Worm (Caenorhabditis elegans) whole organism, late embryonic: ENCODE results near the gene spp-12.

Source experiments
- C08G9.2 ChIP-seq: sonication (generic microtip); optimal IDR thresholded peaks from 2 replicates; lab custom pipeline; 2016; ENCODE audit warnings: mild to moderate bottlenecking, missing genetic modification characterization, moderate library complexity, missing compliant biosample characterization
- C38D4.7 ChIP-seq: fragments of 200-800 bp; sonication (Bioruptor generic); optimal IDR thresholded peaks from 2 replicates; lab custom pipeline; 2018; ENCODE audit warnings: mild to moderate bottlenecking, missing genetic modification characterization, moderate library complexity, missing compliant biosample characterization
- F13H6.1 ChIP-seq: sonication (generic microtip); optimal IDR thresholded peaks from 2 replicates; lab custom pipeline; 2016; ENCODE audit warnings: missing genetic modification characterization, missing compliant biosample characterization
- ama-1 ChIP-seq: fragments of 150-350 bp; optimal IDR thresholded peaks from 2 replicates; lab custom pipeline; 2014
- ceh-14 ChIP-seq: sonication (generic microtip); optimal IDR thresholded peaks from 2 replicates; lab custom pipeline; 2016; ENCODE audit warnings: missing genotype, missing genetic modification characterization, missing compliant biosample characterization
- ceh-2 ChIP-seq: sonication (generic microtip); optimal IDR thresholded peaks from 2 replicates; lab custom pipeline; 2016; ENCODE audit warnings: missing genotype, missing genetic modification characterization, missing compliant biosample characterization
- ceh-30 ChIP-seq: fragments of 150-350 bp; optimal IDR thresholded peaks from 2 replicates; lab custom pipeline; 2014; ENCODE audit warnings: missing biosample characterization, missing genetic modification characterization
- ceh-34 ChIP-seq: sonication (generic microtip); optimal IDR thresholded peaks from 2 replicates; lab custom pipeline; 2016; ENCODE audit warnings: mild to moderate bottlenecking, missing genetic modification characterization, missing compliant biosample characterization
- ceh-45 ChIP-seq: fragments of 200-800 bp; sonication (Bioruptor generic); IDR thresholded peaks from 2 replicates; pipeline ENCODE4 v1.3.6; 2022; ENCODE audit warnings: missing genetic modification reagents, missing genetic modification characterization, missing compliant biosample characterization
- dve-1 ChIP-seq: sonication (generic microtip); optimal IDR thresholded peaks from 2 replicates; lab custom pipeline; 2017; ENCODE audit warnings: antibody characterized with exemption, mild to moderate bottlenecking, missing genetic modification characterization, missing compliant biosample characterization
- elt-2 ChIP-seq: sonication (generic microtip); optimal IDR thresholded peaks from 2 replicates; lab custom pipeline; 2016; ENCODE audit warnings: missing genetic modification reagents, missing genetic modification characterization, missing compliant biosample characterization
- elt-4 ChIP-seq: sonication (generic microtip); optimal IDR thresholded peaks from 2 replicates; lab custom pipeline; 2016; ENCODE audit warnings: missing genetic modification characterization, missing compliant biosample characterization
- ets-4 ChIP-seq: sonication (generic microtip); optimal IDR thresholded peaks from 2 replicates; lab custom pipeline; 2016; ENCODE audit warnings: missing genetic modification characterization, missing compliant biosample characterization
- eyg-1 ChIP-seq: sonication (generic microtip); optimal IDR thresholded peaks from 2 replicates; lab custom pipeline; 2016; ENCODE audit warnings: missing genotype, missing genetic modification characterization, missing compliant biosample characterization
- hlh-13 ChIP-seq: fragments of 200-800 bp; sonication (Bioruptor generic); optimal IDR thresholded peaks from 2 replicates; lab custom pipeline; 2018; ENCODE audit warnings: mild to moderate bottlenecking, missing genetic modification characterization, missing compliant biosample characterization
- hlh-30 ChIP-seq: sonication (generic microtip); optimal IDR thresholded peaks from 2 replicates; lab custom pipeline; 2017; ENCODE audit warnings: antibody characterized with exemption, missing genetic modification characterization, missing compliant biosample characterization; ENCODE audit not compliant: insufficient read depth
- mec-3 ChIP-seq: sonication (generic microtip); optimal IDR thresholded peaks from 2 replicates; lab custom pipeline; 2016; ENCODE audit warnings: borderline replicate concordance, missing genetic modification characterization, missing compliant biosample characterization
- nhr-232 ChIP-seq: sonication (generic microtip); optimal IDR thresholded peaks from 2 replicates; lab custom pipeline; 2016; ENCODE audit warnings: missing genetic modification characterization, missing compliant biosample characterization
- odd-2 ChIP-seq: sonication (generic microtip); optimal IDR thresholded peaks from 2 replicates; lab custom pipeline; 2017; ENCODE audit warnings: antibody characterized with exemption, mild to moderate bottlenecking, missing genetic modification characterization, missing compliant biosample characterization
- pag-3 ChIP-seq: sonication (generic microtip); optimal IDR thresholded peaks from 2 replicates; lab custom pipeline; 2016; ENCODE audit warnings: missing compliant biosample characterization, missing genetic modification characterization, borderline replicate concordance
- pax-1 ChIP-seq: fragments of 150-350 bp; optimal IDR thresholded peaks from 2 replicates; lab custom pipeline; 2014; ENCODE audit warnings: missing biosample characterization, missing genetic modification characterization
- pha-2 ChIP-seq: sonication (generic microtip); optimal IDR thresholded peaks from 2 replicates; lab custom pipeline; 2017; ENCODE audit warnings: mild to moderate bottlenecking, missing genetic modification characterization, missing compliant biosample characterization
- pha-4 ChIP-seq: fragments of 150-350 bp; optimal IDR thresholded peaks from 2 replicates; lab custom pipeline; 2018; ENCODE audit warnings: missing biosample characterization, missing genetic modification reagents, missing genetic modification characterization
- pqm-1 ChIP-seq: sonication (generic microtip); optimal IDR thresholded peaks from 2 replicates; lab custom pipeline; 2016; ENCODE audit warnings: missing genetic modification characterization, missing compliant biosample characterization
- rnt-1 ChIP-seq: sonication (generic microtip); optimal IDR thresholded peaks from 2 replicates; lab custom pipeline; 2016; ENCODE audit warnings: missing genetic modification characterization, missing compliant biosample characterization
- sdc-2 ChIP-seq: sonication (generic microtip); optimal IDR thresholded peaks from 2 replicates; lab custom pipeline; 2016; ENCODE audit warnings: missing genotype, missing genetic modification characterization, missing compliant biosample characterization
- sox-2 ChIP-seq: fragments of 200-800 bp; sonication (Bioruptor generic); IDR thresholded peaks from 2 replicates; pipeline ENCODE4 v1.3.6; 2022; ENCODE audit warnings: missing genetic modification reagents, missing genetic modification characterization, missing compliant biosample characterization
- tbx-7 ChIP-seq: sonication (generic microtip); optimal IDR thresholded peaks from 2 replicates; lab custom pipeline; 2016; ENCODE audit warnings: missing genotype, missing genetic modification characterization, missing compliant biosample characterization
- ttx-3 ChIP-seq: sonication (generic microtip); optimal IDR thresholded peaks from 2 replicates; lab custom pipeline; 2016; ENCODE audit warnings: missing genetic modification reagents, missing genetic modification characterization, missing compliant biosample characterization
- unc-42 ChIP-seq: sonication (generic microtip); optimal IDR thresholded peaks from 2 replicates; lab custom pipeline; 2016; ENCODE audit warnings: missing genotype, missing genetic modification characterization, missing compliant biosample characterization
- unc-86 ChIP-seq: sonication (generic microtip); optimal IDR thresholded peaks from 2 replicates; lab custom pipeline; 2016; ENCODE audit warnings: missing genetic modification characterization, missing compliant biosample characterization
- ztf-16 ChIP-seq: sonication (generic microtip); optimal IDR thresholded peaks from 2 replicates; lab custom pipeline; 2017; ENCODE audit warnings: missing genetic modification characterization, missing compliant biosample characterization

Gene spp-12

ce11 chrV:13856376-13856775 is 33.2 kb upstream of the spp-12 start, which contains the start of gene srx-134:
TSS of gene srx-134 (minus strand) at chrV:13856476.
- TF ChIP-seq hlh-13 = no peak
- no peak for TF ChIP-seq odd-2 (tag; lab: Kevin White, UChicago)
- no peak for TF ChIP-seq eyg-1 (tag; lab: Kevin White, UChicago)
- TF ChIP-seq ztf-16 = no peak
- TF ChIP-seq rnt-1 (tag; lab: Kevin White, UChicago) = no peak
- TF ChIP-seq mec-3 = no peak
- TF ChIP-seq ceh-2 (tag; lab: Kevin White, UChicago) = no peak
- no peak for TF ChIP-seq ceh-45 (GFP tag; lab: Robert Waterston, UW)
- no peak for TF ChIP-seq C38D4.7
- TF ChIP-seq pax-1 (tag; lab: Kevin White, UChicago) = no peak
- no peak for TF ChIP-seq elt-2
- TF ChIP-seq, all 69 proteins: peak for 0

- TF ChIP-seq pag-3 (tag; lab: Kevin White, UChicago) (no peak), dve-1 (no peak), sdc-2 (no peak), ceh-30 (tag; lab: Kevin White, UChicago) (no peak)
- TF ChIP-seq, all 69 proteins: peak for 0
Observed at ce11 chrV:13857132-13857531, 32.5 kb upstream of the spp-12 start, which contains the start of gene srx-136. TSS of gene srx-136 (plus strand) at chrV:13857432.

ce11 chrV:13858906-13859305 is 30.7 kb upstream of the spp-12 start, which contains the start of gene srx-135:
TSS of gene srx-135 (plus strand) at chrV:13859206.
- TF ChIP-seq sdc-2 (no peak), ceh-14 (tag; lab: Kevin White, UChicago) (no peak)

DNA sequence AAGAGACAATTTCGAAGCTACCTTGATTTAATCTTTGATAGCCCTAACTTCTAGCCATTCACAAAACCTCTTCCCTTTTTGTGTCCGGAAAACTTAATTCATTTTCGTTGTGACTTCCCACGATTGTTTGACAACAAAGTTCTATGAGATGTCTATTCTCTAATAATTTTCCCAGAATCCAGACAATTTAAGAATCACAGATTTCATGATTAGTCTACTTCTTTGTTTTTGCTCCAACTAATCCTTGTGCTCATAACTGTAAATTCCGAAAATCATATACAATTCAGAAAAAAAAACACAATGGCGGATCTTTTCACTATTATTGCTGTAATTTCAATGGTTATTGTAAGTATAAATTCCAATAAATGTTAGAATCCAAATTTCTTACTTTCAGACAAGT is 27.1 kb upstream of the spp-12 start, which contains the start of gene srx-137:
srx-137 (plus strand) TSS at position 301 of the 400 bp plus-strand sequence.
- TF ChIP-seq pax-1 (tag; lab: Kevin White, UChicago) (no peak), sox-2 (GFP tag; lab: Robert Waterston, UW) (no peak), ets-4 (tag; lab: Kevin White, UChicago) (no peak), odd-2 (tag; lab: Kevin White, UChicago) (no peak), C08G9.2 (tag; lab: Kevin White, UChicago) (no peak), pha-4 (tag; lab: Kevin White, UChicago) (no peak), ceh-45 (GFP tag; lab: Robert Waterston, UW) (no peak), elt-4 (tag; lab: Kevin White, UChicago) (no peak), ttx-3 (tag; lab: Kevin White, UChicago) (no peak), hlh-30 (tag; lab: Kevin White, UChicago) (no peak), pqm-1 (no peak), rnt-1 (tag; lab: Kevin White, UChicago) (no peak), sdc-2 (no peak), pha-2 (tag; lab: Kevin White, UChicago) (no peak), ama-1 (lab: Kevin White, UChicago) (no peak)

DNA sequence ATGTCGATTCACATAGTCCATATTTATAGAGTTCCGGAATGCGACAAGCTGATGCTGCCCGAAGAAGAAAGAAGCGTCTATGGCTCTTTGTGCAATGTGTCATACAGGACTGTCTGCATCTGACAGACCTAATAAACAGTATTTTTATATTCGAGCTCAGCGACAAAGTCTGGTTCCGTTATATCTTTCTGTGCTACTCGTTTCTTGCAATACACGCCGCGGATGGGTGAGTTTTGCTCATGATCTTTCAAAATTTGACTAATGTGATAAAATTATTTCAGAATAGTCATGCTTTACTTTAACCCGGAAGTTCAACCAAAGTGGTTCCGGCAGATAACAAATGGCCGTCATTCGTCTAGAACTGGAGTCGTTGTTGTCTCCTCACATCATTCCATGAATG is 25.9 kb upstream of the spp-12 start:
- no peak for TF ChIP-seq F13H6.1
- TF ChIP-seq ets-4 (tag; lab: Kevin White, UChicago) = no peak
- no peak for TF ChIP-seq pha-2 (tag; lab: Kevin White, UChicago)
- no peak for TF ChIP-seq sox-2 (GFP tag; lab: Robert Waterston, UW)
- TF ChIP-seq nhr-232 (tag; lab: Kevin White, UChicago) = no peak
- TF ChIP-seq ceh-2 (tag; lab: Kevin White, UChicago) = no peak
- no peak for TF ChIP-seq rnt-1 (tag; lab: Kevin White, UChicago)
- TF ChIP-seq, all 69 proteins: peak for 0

DNA sequence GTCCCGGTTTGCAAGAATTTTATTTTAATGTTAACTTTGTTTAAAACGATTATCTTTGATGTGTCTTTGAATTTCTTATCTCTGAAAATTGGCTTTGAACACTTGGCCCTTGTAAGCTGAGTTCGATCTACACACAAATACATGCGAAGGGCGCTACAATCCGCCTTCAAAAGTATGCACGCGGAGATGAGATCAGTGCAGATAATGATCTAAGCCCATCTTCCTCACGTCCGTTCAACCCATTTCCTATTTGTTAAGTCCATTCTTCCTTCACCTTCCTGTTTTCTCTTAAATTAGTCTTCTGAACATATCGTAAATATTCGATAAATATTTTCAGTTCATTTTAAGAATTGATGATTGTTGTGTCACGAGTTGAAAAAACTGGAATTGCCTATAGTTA is 23.3 kb upstream of the spp-12 start, which contains the start of gene nhr-175:
nhr-175 (plus strand) TSS at position 339 of the 400 bp plus-strand sequence.
- no peak for TF ChIP-seq hlh-13
- TF ChIP-seq ceh-34 (tag; lab: Kevin White, UChicago) = no peak
- TF ChIP-seq unc-42 (tag; lab: Kevin White, UChicago) = no peak
- no peak for TF ChIP-seq unc-86 (tag; lab: Kevin White, UChicago)
- no peak for TF ChIP-seq tbx-7 (tag; lab: Kevin White, UChicago)
- TF ChIP-seq F13H6.1 = no peak
- TF ChIP-seq pax-1 (tag; lab: Kevin White, UChicago) = no peak
- no peak for TF ChIP-seq mec-3
